Fruit fly (Drosophila melanogaster) whole organism: Measurements from ENCODE around the gene dmrt99B.

Source experiments
- CG8478 ChIP-seq: fragments of >200 bp; optimal IDR thresholded peaks from 2 replicates; lab custom pipeline; 2018; ENCODE audit warnings: inconsistent platforms
- Dll ChIP-seq: fragments of >200 bp; optimal IDR thresholded peaks from 2 replicates; lab custom pipeline; 2017
- EcR ChIP-seq, 2 experiments: fragments of >200 bp; optimal IDR thresholded peaks; 2 replicates each; lab custom pipeline; 2017; ENCODE audit warnings: missing biosample characterization in 2 of 2, missing genetic modification characterization in 2 of 2, missing genetic modification reagents in 2 of 2
- pan ChIP-seq: fragments of >200 bp; optimal IDR thresholded peaks from 2 replicates; lab custom pipeline; 2017
- psq ChIP-seq: fragments of >200 bp; optimal IDR thresholded peaks from 2 replicates; lab custom pipeline; 2017

dm6 chr3R:29725577-29726240 lies 33.3 kb downstream of the dmrt99B start, which contains the start of gene Kul:
- TF ChIP-seq psq (lab: Kevin White, UChicago) (no peak), CG8478 (lab: Kevin White, UChicago) (no peak), pan (lab: Kevin White, UChicago) (no peak), Dll (lab: Kevin White, UChicago) (no peak), EcR (GFP tag; optimal IDR thresholded peaks at IDR 0.05; lab: Kevin White, UChicago) (no peak)
